Fruit fly (Drosophila melanogaster) whole organism, embryonic: ENCODE measurements around the gene fig.
A peak's percentile ranks its signal among the peaks of the same experiment; 100 is the strongest.

Experiments
- Abd-B ChIP-seq: fragments of 200-800 bp; sonication (Bioruptor generic); optimal IDR thresholded peaks from 2 replicates; lab custom pipeline; 2018; ENCODE audit warnings: missing biosample characterization, mild to moderate bottlenecking, missing genetic modification characterization, moderate library complexity
- CG10431 ChIP-seq: fragments of 200-800 bp; sonication (Bioruptor generic); optimal IDR thresholded peaks from 3 replicates; lab custom pipeline; 2018; ENCODE audit warnings: missing biosample characterization, mild to moderate bottlenecking, missing genetic modification characterization
- CG10565 ChIP-seq: fragments of 200-800 bp; sonication (Bioruptor generic); optimal IDR thresholded peaks from 3 replicates; lab custom pipeline; 2016; ENCODE audit warnings: missing biosample characterization, mild to moderate bottlenecking, missing genetic modification characterization
- CG11085 ChIP-seq: fragments of 200-800 bp; sonication (Bioruptor generic); IDR thresholded peaks from 2 replicates; pipeline ENCODE4 v1.3.6; 2022; ENCODE audit warnings: missing biosample characterization, missing genetic modification characterization
- CG11093 ChIP-seq: fragments of 200-800 bp; sonication (Bioruptor generic); IDR thresholded peaks from 3 replicates; pipeline ENCODE4 v1.3.6; 2022; ENCODE audit warnings: missing biosample characterization, missing genetic modification characterization
- CG11398 ChIP-seq: fragments of 200-800 bp; sonication (Bioruptor generic); optimal IDR thresholded peaks from 2 replicates; lab custom pipeline; 2016; ENCODE audit warnings: missing biosample characterization, missing genetic modification characterization
- CG12155 ChIP-seq: fragments of 200-800 bp; sonication (Bioruptor generic); optimal IDR thresholded peaks from 3 replicates; lab custom pipeline; 2016; ENCODE audit warnings: missing biosample characterization, missing genetic modification characterization
- CG12942 ChIP-seq: fragments of 200-800 bp; sonication (Bioruptor generic); optimal IDR thresholded peaks from 3 replicates; lab custom pipeline; 2016; ENCODE audit warnings: missing biosample characterization, missing genetic modification characterization
- CG14965 ChIP-seq: fragments of 200-800 bp; sonication (Bioruptor generic); optimal IDR thresholded peaks from 2 replicates; lab custom pipeline; 2016; ENCODE audit warnings: missing biosample characterization, missing genetic modification characterization, borderline replicate concordance
- CG1602 ChIP-seq: fragments of 200-800 bp; sonication (Bioruptor generic); optimal IDR thresholded peaks from 3 replicates; lab custom pipeline; 2016; ENCODE audit warnings: missing biosample characterization, missing genetic modification characterization
- CG1832 ChIP-seq: fragments of 200-800 bp; sonication (Bioruptor generic); optimal IDR thresholded peaks from 2 replicates; lab custom pipeline; 2017; ENCODE audit warnings: missing biosample characterization, mild to moderate bottlenecking, missing genetic modification characterization, inconsistent platforms
- CG2120 ChIP-seq: fragments of 200-800 bp; sonication (Bioruptor generic); optimal IDR thresholded peaks from 3 replicates; lab custom pipeline; 2016; ENCODE audit warnings: missing biosample characterization, missing genetic modification characterization
- CG2202 ChIP-seq: fragments of 200-800 bp; sonication (Bioruptor generic); optimal IDR thresholded peaks from 2 replicates; lab custom pipeline; 2018; ENCODE audit warnings: missing biosample characterization, mild to moderate bottlenecking, missing genetic modification characterization
- CG32767 ChIP-seq: fragments of 200-800 bp; sonication (Bioruptor generic); IDR thresholded peaks from 2 replicates; pipeline ENCODE4 v1.3.6; 2022; ENCODE audit warnings: missing biosample characterization, missing genetic modification characterization
- CG3726 ChIP-seq: fragments of 200-800 bp; sonication (Bioruptor generic); IDR thresholded peaks from 3 replicates; pipeline ENCODE4, ENCODE4 v1.3.6; 2022; ENCODE audit warnings: missing biosample characterization, missing genetic modification characterization
- CG4282 ChIP-seq: fragments of 200-800 bp; sonication (Bioruptor generic); optimal IDR thresholded peaks from 2 replicates; lab custom pipeline; 2016; ENCODE audit warnings: missing biosample characterization, missing genetic modification characterization
- CG8290 ChIP-seq, 3 experiments: fragments of 200-800 bp; sonication (Bioruptor generic); optimal IDR thresholded peaks; 2 replicates each; lab custom pipeline; 2016 to 2019; ENCODE audit warnings: missing biosample characterization in 3 of 3, missing genetic modification characterization in 3 of 3, mild to moderate bottlenecking in 2 of 3, moderate library complexity in 1 of 3
- CG8765 ChIP-seq: fragments of 200-800 bp; sonication (Bioruptor generic); IDR thresholded peaks from 2 replicates; pipeline ENCODE4 v1.3.6; 2022; ENCODE audit warnings: missing biosample characterization, missing genetic modification characterization
- CHES-1-like ChIP-seq: fragments of 200-800 bp; sonication (Bioruptor generic); optimal IDR thresholded peaks from 2 replicates; lab custom pipeline; 2016; ENCODE audit warnings: missing biosample characterization, missing genetic modification characterization
- CTCF ChIP-seq: fragments of 200-800 bp; sonication (Bioruptor generic); optimal IDR thresholded peaks from 2 replicates; lab custom pipeline; 2017; ENCODE audit warnings: missing biosample characterization, mild to moderate bottlenecking, missing genetic modification characterization, moderate library complexity
- Deaf1 ChIP-seq: fragments of 200-800 bp; optimal IDR thresholded peaks from 3 replicates; lab custom pipeline; 2019; ENCODE audit warnings: missing biosample characterization, mild to moderate bottlenecking, missing genetic modification characterization, moderate library complexity
- Fer1 ChIP-seq: fragments of 200-800 bp; sonication (Bioruptor generic); optimal IDR thresholded peaks from 2 replicates; lab custom pipeline; 2017; ENCODE audit warnings: missing biosample characterization, mild to moderate bottlenecking, missing genetic modification characterization
- GATAe ChIP-seq: fragments of 200-800 bp; sonication (Bioruptor generic); conservative IDR thresholded peaks from 2 replicates; pipeline ENCODE4 v1.3.6; 2022; ENCODE audit warnings: missing biosample characterization, missing genetic modification characterization
- HLH3B ChIP-seq: fragments of 200-800 bp; sonication (Bioruptor generic); IDR thresholded peaks from 2 replicates; pipeline ENCODE4 v1.3.6; 2022; ENCODE audit warnings: missing biosample characterization, missing genetic modification characterization
- HLHmδ ChIP-seq: fragments of 200-800 bp; sonication (Bioruptor generic); optimal IDR thresholded peaks from 2 replicates; lab custom pipeline; 2018; ENCODE audit warnings: missing biosample characterization, mild to moderate bottlenecking, missing genetic modification characterization, moderate library complexity
- Hand ChIP-seq: fragments of 200-800 bp; sonication (Bioruptor generic); optimal IDR thresholded peaks from 2 replicates; lab custom pipeline; 2017; ENCODE audit warnings: mild to moderate bottlenecking, missing biosample characterization, missing genetic modification reagents, missing genetic modification characterization
- HmgD ChIP-seq: fragments of 200-800 bp; sonication (Bioruptor generic); optimal IDR thresholded peaks from 3 replicates; lab custom pipeline; 2016; ENCODE audit warnings: missing biosample characterization, missing genetic modification characterization
- HmgZ ChIP-seq: fragments of 200-800 bp; sonication (Bioruptor generic); optimal IDR thresholded peaks from 2 replicates; lab custom pipeline; 2018; ENCODE audit warnings: missing biosample characterization, mild to moderate bottlenecking, missing genetic modification characterization
- Poxn ChIP-seq: fragments of 200-800 bp; sonication (Bioruptor generic); IDR thresholded peaks from 2 replicates; pipeline ENCODE4 v1.3.6; 2022; ENCODE audit warnings: missing biosample characterization, missing genetic modification characterization
- Sin3A ChIP-seq: fragments of >200 bp; optimal IDR thresholded peaks from 2 replicates; lab custom pipeline; 2018
- Vsx1 ChIP-seq: fragments of 200-800 bp; sonication (Bioruptor generic); optimal IDR thresholded peaks from 2 replicates; lab custom pipeline; 2017; ENCODE audit warnings: missing biosample characterization, mild to moderate bottlenecking, missing genetic modification characterization, missing genetic modification reagents
- Xbp1 ChIP-seq: fragments of 200-800 bp; sonication (Bioruptor generic); optimal IDR thresholded peaks from 3 replicates; lab custom pipeline; 2016; ENCODE audit warnings: missing biosample characterization, mild to moderate bottlenecking, missing genetic modification characterization
- aop ChIP-seq: fragments of 200-800 bp; sonication (Bioruptor generic); IDR thresholded peaks from 2 replicates; pipeline ENCODE4 v1.3.6; 2022; ENCODE audit warnings: missing biosample characterization, missing genetic modification characterization
- ash1 ChIP-seq: fragments of 200-800 bp; sonication (Bioruptor generic); optimal IDR thresholded peaks from 2 replicates; lab custom pipeline; 2018; ENCODE audit warnings: missing biosample characterization, mild to moderate bottlenecking, missing genetic modification characterization
- dati ChIP-seq: fragments of 200-800 bp; sonication (Bioruptor generic); IDR thresholded peaks from 2 replicates; pipeline ENCODE4 v1.3.6; 2022; ENCODE audit warnings: missing biosample characterization, missing genetic modification characterization
- en ChIP-seq: fragments of 200-800 bp; sonication (Bioruptor generic); optimal IDR thresholded peaks from 2 replicates; lab custom pipeline; 2016; ENCODE audit warnings: missing biosample characterization, missing genetic modification characterization
- fd3F ChIP-seq: fragments of 200-800 bp; sonication (Bioruptor generic); optimal IDR thresholded peaks from 2 replicates; lab custom pipeline; 2018; ENCODE audit warnings: missing biosample characterization, mild to moderate bottlenecking, missing genetic modification characterization, moderate library complexity
- gsb-n ChIP-seq: fragments of 200-800 bp; sonication (Bioruptor generic); optimal IDR thresholded peaks from 3 replicates; lab custom pipeline; 2018; ENCODE audit warnings: missing biosample characterization, mild to moderate bottlenecking, missing genetic modification characterization
- hth ChIP-seq: fragments of >200 bp; optimal IDR thresholded peaks from 2 replicates; lab custom pipeline; 2017; ENCODE audit warnings: inconsistent platforms
- lab ChIP-seq: fragments of 200-800 bp; sonication (Bioruptor generic); optimal IDR thresholded peaks from 3 replicates; lab custom pipeline; 2017; ENCODE audit warnings: missing biosample characterization, missing genetic modification characterization, mild to moderate bottlenecking, moderate library complexity, missing genetic modification reagents
- luna ChIP-seq: fragments of 200-800 bp; sonication (Bioruptor generic); optimal IDR thresholded peaks from 2 replicates; lab custom pipeline; 2016; ENCODE audit warnings: missing biosample characterization, missing genetic modification characterization
- pan ChIP-seq, 4 experiments: fragments of >200 bp in 3 of 4; fragments of 200-800 bp in 1 of 4; sonication (Bioruptor generic) in 1 of 4; optimal IDR thresholded peaks in 3 of 4; IDR thresholded peaks in 1 of 4; 2 replicates each; pipeline versions ENCODE4 v1.3.6 to Lab custom; 2017 to 2022; ENCODE audit warnings: missing biosample characterization in 2 of 4, missing genetic modification characterization in 2 of 4, mixed read lengths in 1 of 4
- pros ChIP-seq: fragments of 200-800 bp; sonication (Bioruptor generic); optimal IDR thresholded peaks from 3 replicates; lab custom pipeline; 2019; ENCODE audit warnings: missing biosample characterization, mild to moderate bottlenecking, missing genetic modification characterization, moderate library complexity
- repo ChIP-seq: fragments of 200-800 bp; sonication (Bioruptor generic); optimal IDR thresholded peaks from 2 replicates; lab custom pipeline; 2016; ENCODE audit warnings: missing biosample characterization, missing genetic modification characterization
- rib ChIP-seq: fragments of 200-800 bp; sonication (Bioruptor generic); IDR thresholded peaks from 2 replicates; pipeline ENCODE4 v1.3.6; 2022; ENCODE audit warnings: missing biosample characterization, missing genetic modification characterization
- scrt ChIP-seq: fragments of 200-800 bp; sonication (Bioruptor generic); optimal IDR thresholded peaks from 2 replicates; lab custom pipeline; 2018; ENCODE audit warnings: missing biosample characterization, mild to moderate bottlenecking, missing genetic modification characterization, moderate library complexity
- sd ChIP-seq: fragments of 200-800 bp; sonication (Bioruptor generic); optimal IDR thresholded peaks from 3 replicates; lab custom pipeline; 2018; ENCODE audit warnings: missing biosample characterization, mild to moderate bottlenecking, missing genetic modification characterization, moderate library complexity
- sim ChIP-seq: fragments of 200-800 bp; sonication (Bioruptor generic); IDR thresholded peaks from 2 replicates; pipeline ENCODE4 v1.3.6; 2022; ENCODE audit warnings: missing biosample characterization, missing genetic modification characterization
- ssp ChIP-seq: fragments of 200-800 bp; sonication (Bioruptor generic); IDR thresholded peaks from 2 replicates; pipeline ENCODE4 v1.3.6; 2022; ENCODE audit warnings: missing biosample characterization, missing genetic modification characterization
- tup ChIP-seq: fragments of 200-800 bp; sonication (Bioruptor generic); optimal IDR thresholded peaks from 2 replicates; lab custom pipeline; 2016; ENCODE audit warnings: missing biosample characterization, mild to moderate bottlenecking, missing genetic modification characterization, moderate library complexity

Gene fig

dm6 chr3R:29802753-29803313 is 22.6 kb upstream of the fig start, which contains the start of the genes Etfb and CG7789 (continued):
- TF ChIP-seq HLHmδ (GFP tag; lab: Kevin White, UChicago) (no peak), fd3F (peak; percentile 63), Abd-B (GFP tag; lab: Kevin White, UChicago) (peak; percentile 74), en (GFP tag; lab: Kevin White, UChicago) (no peak), CG2120 (GFP tag; lab: Kevin White, UChicago) (peak; percentile 92), Poxn (GFP tag; lab: Robert Waterston, UW) (peak; percentile 40; the same call in 1 of the 2 replicates), CG11398 (GFP tag; lab: Kevin White, UChicago) (peak; percentile 58), CTCF (GFP tag; lab: Kevin White, UChicago) (peak; percentile 19), CHES-1-like (GFP tag; lab: Kevin White, UChicago) (peak; percentile 85), ssp (GFP tag; lab: Robert Waterston, UW) (peak; percentile 58), CG1602 (GFP tag; lab: Kevin White, UChicago) (peak; percentile 62), CG12155 (peak; percentile 69), repo (peak; percentile 54), HLH3B (GFP tag; lab: Robert Waterston, UW) (peak; percentile 67), CG1832 (no peak), luna (GFP tag; lab: Kevin White, UChicago) (peak; percentile 47), pan (optimal IDR thresholded peaks at IDR 0.05; lab: Kevin White, UChicago) (no peak), pan (GFP tag; optimal IDR thresholded peaks at IDR 0.05 in 1 of 2, IDR thresholded peaks at IDR 0.05 in 1 of 2) (peak in 1 of 2 experiments; percentile 84), sd (no peak), scrt (GFP tag; lab: Kevin White, UChicago) (peak; percentile 81), HmgD (GFP tag; lab: Kevin White, UChicago) (peak; percentile 69), CG4282 (GFP tag; lab: Kevin White, UChicago) (peak; percentile 58), CG11085 (peak; percentile 74; the same call in 1 of the 2 replicates), Fer1 (peak; percentile 59), CG12942 (peak; percentile 59), CG11093 (GFP tag; lab: Robert Waterston, UW) (no peak; the same call in 2 of the 3 replicates), rib (GFP tag; lab: Robert Waterston, UW) (peak; percentile 75), CG8290 (GFP tag; optimal IDR thresholded peaks at IDR 0.05; lab: Kevin White, UChicago) (no peak), CG8290 (tag; optimal IDR thresholded peaks at IDR 0.05; lab: Kevin White, UChicago) (peak in 1 of 2 experiments; percentile 4), CG10431 (GFP tag; lab: Kevin White, UChicago) (peak; percentile 20), hth (no peak), aop (no peak), tup (GFP tag; lab: Kevin White, UChicago) (peak; percentile 6), CG8765 (GFP tag; lab: Robert Waterston, UW) (peak; percentile 63; the same call in 1 of the 2 replicates), HmgZ (tag; lab: Kevin White, UChicago) (peak; percentile 92), Hand (GFP tag; lab: Kevin White, UChicago) (no peak), CG2202 (tag; lab: Kevin White, UChicago) (peak; percentile 7), Deaf1 (tag; lab: Kevin White, UChicago) (no peak), CG3726 (peak; percentile 16; the same call in 1 of the 3 replicates), Xbp1 (GFP tag; lab: Kevin White, UChicago) (peak; percentile 84), CG32767 (GFP tag; lab: Robert Waterston, UW) (peak; percentile 54; the same call in 1 of the 2 replicates), Vsx1 (GFP tag; lab: Kevin White, UChicago) (no peak), Sin3A (lab: Kevin White, UChicago) (peak; percentile 69), sim (GFP tag; lab: Robert Waterston, UW) (no peak), CG14965 (GFP tag; lab: Kevin White, UChicago) (no peak), lab (GFP tag; lab: Kevin White, UChicago) (no peak), gsb-n (tag; lab: Kevin White, UChicago) (no peak), pros (GFP tag; lab: Kevin White, UChicago) (no peak), CG10565 (GFP tag; lab: Kevin White, UChicago) (no peak), dati (GFP tag; lab: Robert Waterston, UW) (no peak), ash1 (GFP tag; lab: Kevin White, UChicago) (no peak), GATAe (GFP tag; lab: Robert Waterston, UW) (peak; percentile 59; the same call in 1 of the 2 replicates)
